Fruit fly (Drosophila melanogaster): ENCODE results near the gene CG11983.

DNA sequence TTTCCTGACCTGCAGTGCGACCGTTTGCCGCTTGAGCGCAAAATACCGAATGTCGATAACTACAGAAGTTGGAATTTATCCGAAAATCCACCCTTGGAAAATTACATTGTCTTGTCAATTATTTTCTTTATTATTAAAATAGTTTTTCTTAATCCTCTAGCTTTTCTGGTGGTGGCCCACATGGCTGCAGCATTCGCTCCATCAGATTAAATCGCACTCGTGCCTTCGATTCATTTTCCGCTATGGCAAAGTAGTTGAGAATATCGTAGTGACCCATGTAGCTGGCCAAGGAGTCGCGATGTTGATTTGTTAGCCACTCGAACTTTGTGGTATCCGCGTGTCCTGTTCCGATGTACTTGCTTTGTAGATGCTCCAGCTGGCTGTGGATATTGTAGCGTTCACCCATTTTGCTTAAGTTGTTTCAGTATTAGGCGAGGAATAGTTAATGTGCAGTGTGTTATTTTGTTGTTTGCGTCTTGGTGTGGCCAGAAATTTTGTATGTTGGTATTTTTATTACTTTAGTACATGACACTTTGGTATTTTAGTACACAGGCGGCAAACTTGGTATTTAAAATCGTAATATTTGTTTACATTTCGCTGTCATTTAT lies 6.8 kb downstream of the CG11983 start, which contains the start of the genes Kcmf1, Sf3b5 and CG11986:
- TF ChIP-seq pan (optimal IDR thresholded peaks at IDR 0.05): no peak
- no peak for TF ChIP-seq dmrt93B (GFP tag; optimal IDR thresholded peaks at IDR 0.05)
